Worm (Caenorhabditis elegans) whole organism, late embryonic: ENCODE data around the gene psf-1.

Experiments
- T23F11.4 ChIP-seq: fragments of 200-800 bp; sonication (Bioruptor generic); optimal IDR thresholded peaks from 2 replicates; lab custom pipeline; 2018; ENCODE audit warnings: mild to moderate bottlenecking, missing genetic modification characterization, missing compliant biosample characterization
- ahr-1 ChIP-seq: sonication (generic microtip); optimal IDR thresholded peaks from 2 replicates; lab custom pipeline; 2016; ENCODE audit warnings: missing genetic modification characterization, missing compliant biosample characterization
- dmd-4 ChIP-seq: sonication (generic microtip); optimal IDR thresholded peaks from 2 replicates; lab custom pipeline; 2016; ENCODE audit warnings: borderline replicate concordance, missing genetic modification characterization, missing compliant biosample characterization
- elt-2 ChIP-seq: sonication (generic microtip); optimal IDR thresholded peaks from 2 replicates; lab custom pipeline; 2016; ENCODE audit warnings: missing genetic modification reagents, missing genetic modification characterization, missing compliant biosample characterization
- nhr-11 ChIP-seq: fragments of 150-350 bp; optimal IDR thresholded peaks from 2 replicates; lab custom pipeline; 2014; ENCODE audit warnings: missing biosample characterization, missing genetic modification characterization
- pqm-1 ChIP-seq: sonication (generic microtip); optimal IDR thresholded peaks from 2 replicates; lab custom pipeline; 2016; ENCODE audit warnings: missing genetic modification characterization, missing compliant biosample characterization
- ref-2 ChIP-seq: sonication (generic microtip); optimal IDR thresholded peaks from 2 replicates; lab custom pipeline; 2016; ENCODE audit warnings: missing genetic modification characterization, missing compliant biosample characterization
- rnt-1 ChIP-seq: sonication (generic microtip); optimal IDR thresholded peaks from 2 replicates; lab custom pipeline; 2016; ENCODE audit warnings: missing genetic modification characterization, missing compliant biosample characterization
- tbx-2 ChIP-seq: sonication (generic microtip); optimal IDR thresholded peaks from 2 replicates; lab custom pipeline; 2016; ENCODE audit warnings: missing genetic modification characterization, missing compliant biosample characterization

DNA sequence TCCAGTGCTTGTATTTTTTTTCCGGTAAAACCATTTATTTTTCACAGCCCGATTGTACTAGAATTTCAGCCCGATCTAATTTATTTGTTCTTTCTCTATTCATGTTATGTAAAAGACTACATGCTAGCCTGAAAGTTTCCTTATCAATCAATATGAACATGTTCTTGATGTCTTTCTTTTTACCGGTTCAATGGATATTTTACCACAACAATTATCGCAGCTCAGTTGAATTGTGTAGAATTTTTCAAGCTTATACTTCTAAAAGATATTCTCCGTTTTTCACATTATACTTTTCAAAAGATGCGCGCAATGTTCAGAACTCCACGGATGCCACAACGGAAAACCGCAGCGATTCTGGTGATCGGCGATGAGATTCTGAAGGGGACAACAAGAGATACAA, 24.6 kb upstream of the psf-1 start, which contains the start of gene flad-1:
- TF ChIP-seq rnt-1 (tag; lab: Kevin White, UChicago): no peak
- no peak for TF ChIP-seq nhr-11 (tag; lab: Kevin White, UChicago)
- TF ChIP-seq ref-2 (tag; lab: Kevin White, UChicago): no peak
- no peak for TF ChIP-seq ahr-1 (tag; lab: Kevin White, UChicago)
- TF ChIP-seq tbx-2: no peak
- no peak for TF ChIP-seq T23F11.4 (GFP tag; lab: Kevin White, UChicago)
- no peak for TF ChIP-seq pqm-1 (tag; lab: Kevin White, UChicago)
- no peak for TF ChIP-seq elt-2
- no peak for TF ChIP-seq dmd-4 (tag; lab: Kevin White, UChicago)
